Fruit fly (Drosophila melanogaster) whole organism, embryonic: ENCODE results near the gene ohgt.

Experiments
- CG10654 ChIP-seq: fragments of 200-800 bp; sonication (Bioruptor generic); optimal IDR thresholded peaks from 2 replicates; lab custom pipeline; 2016; ENCODE audit warnings: missing biosample characterization, missing genetic modification characterization
- CG11695 ChIP-seq: fragments of 200-800 bp; sonication (Bioruptor generic); IDR thresholded peaks from 3 replicates; pipeline ENCODE4 v1.3.6; 2022; ENCODE audit warnings: missing biosample characterization, missing genetic modification characterization
- CG12744 ChIP-seq: fragments of 200-800 bp; sonication (Bioruptor generic); optimal IDR thresholded peaks from 2 replicates; lab custom pipeline; 2016; ENCODE audit warnings: missing biosample characterization, missing genetic modification characterization
- CG13123 ChIP-seq: fragments of 200-800 bp; sonication (Bioruptor generic); optimal IDR thresholded peaks from 2 replicates; lab custom pipeline; 2016; ENCODE audit warnings: missing biosample characterization, missing genetic modification characterization
- CG13296 ChIP-seq: fragments of 200-800 bp; sonication (Bioruptor generic); optimal IDR thresholded peaks from 3 replicates; lab custom pipeline; 2018; ENCODE audit warnings: missing biosample characterization, mild to moderate bottlenecking, missing genetic modification characterization
- CG15011 ChIP-seq: fragments of 200-800 bp; sonication (Bioruptor generic); optimal IDR thresholded peaks from 3 replicates; lab custom pipeline; 2018; ENCODE audit warnings: missing biosample characterization, mild to moderate bottlenecking, missing genetic modification characterization
- CG17612 ChIP-seq: fragments of 200-800 bp; sonication (Bioruptor generic); IDR thresholded peaks from 2 replicates; pipeline ENCODE4 v1.3.6; 2022; ENCODE audit warnings: missing biosample characterization, missing genetic modification characterization
- CG17829 ChIP-seq: fragments of 200-800 bp; optimal IDR thresholded peaks from 2 replicates; lab custom pipeline; 2019; ENCODE audit warnings: missing biosample characterization, mild to moderate bottlenecking, missing genetic modification characterization, moderate library complexity
- CG2129 ChIP-seq: fragments of 200-800 bp; sonication (Bioruptor generic); IDR thresholded peaks from 2 replicates; pipeline ENCODE4 v1.3.6; 2022; ENCODE audit warnings: missing biosample characterization, missing genetic modification characterization; ENCODE audit not compliant: partially characterized antibody
- CG2199 ChIP-seq: fragments of 200-800 bp; sonication (Bioruptor generic); IDR thresholded peaks from 3 replicates; pipeline ENCODE4 v1.3.6; 2022; ENCODE audit warnings: missing biosample characterization, missing genetic modification characterization
- CG2889 ChIP-seq: fragments of 200-800 bp; sonication (Bioruptor generic); IDR thresholded peaks from 3 replicates; pipeline ENCODE4 v1.3.6; 2022; ENCODE audit warnings: missing biosample characterization, missing genetic modification characterization
- CG3281 ChIP-seq: fragments of 200-800 bp; sonication (Bioruptor generic); optimal IDR thresholded peaks from 3 replicates; lab custom pipeline; 2017; ENCODE audit warnings: missing biosample characterization, mild to moderate bottlenecking, missing genetic modification characterization
- CG3838 ChIP-seq: fragments of 200-800 bp; sonication (Bioruptor generic); optimal IDR thresholded peaks from 3 replicates; lab custom pipeline; 2016; ENCODE audit warnings: missing biosample characterization, missing genetic modification characterization
- CG42726 ChIP-seq: fragments of 200-800 bp; sonication (Bioruptor generic); IDR thresholded peaks from 2 replicates; pipeline ENCODE4 v1.3.6; 2022; ENCODE audit warnings: missing biosample characterization, missing genetic modification characterization; ENCODE audit not compliant: partially characterized antibody
- CG4404 ChIP-seq: fragments of 200-800 bp; sonication (Bioruptor generic); IDR thresholded peaks from 2 replicates; pipeline ENCODE4 v1.3.6; 2022; ENCODE audit warnings: missing biosample characterization, missing genetic modification characterization
- CG4707 ChIP-seq: fragments of 200-800 bp; sonication (Bioruptor generic); optimal IDR thresholded peaks from 2 replicates; lab custom pipeline; 2018; ENCODE audit warnings: missing biosample characterization, mild to moderate bottlenecking, missing genetic modification characterization, moderate library complexity
- CG4854 ChIP-seq: fragments of 200-800 bp; sonication (Bioruptor generic); optimal IDR thresholded peaks from 2 replicates; lab custom pipeline; 2016; ENCODE audit warnings: missing biosample characterization, missing genetic modification characterization, inconsistent platforms
- CG5180 ChIP-seq: fragments of 200-800 bp; sonication (Bioruptor generic); optimal IDR thresholded peaks from 3 replicates; lab custom pipeline; 2017; ENCODE audit warnings: missing biosample characterization, missing genetic modification characterization, mild to moderate bottlenecking, moderate library complexity, missing genetic modification reagents
- CG8765 ChIP-seq: fragments of 200-800 bp; sonication (Bioruptor generic); IDR thresholded peaks from 2 replicates; pipeline ENCODE4 v1.3.6; 2022; ENCODE audit warnings: missing biosample characterization, missing genetic modification characterization
- CG9437 ChIP-seq: fragments of 200-800 bp; sonication (Bioruptor generic); optimal IDR thresholded peaks from 2 replicates; lab custom pipeline; 2018; ENCODE audit warnings: missing biosample characterization, mild to moderate bottlenecking, missing genetic modification characterization
- Doc2 ChIP-seq: fragments of 200-800 bp; sonication (Bioruptor generic); IDR thresholded peaks from 2 replicates; pipeline ENCODE4 v1.3.6; 2022; ENCODE audit warnings: missing biosample characterization, missing genetic modification characterization
- HmgZ ChIP-seq: fragments of 200-800 bp; sonication (Bioruptor generic); optimal IDR thresholded peaks from 2 replicates; lab custom pipeline; 2018; ENCODE audit warnings: missing biosample characterization, mild to moderate bottlenecking, missing genetic modification characterization
- Mad ChIP-seq: fragments of 200-800 bp; sonication (Bioruptor generic); optimal IDR thresholded peaks from 2 replicates; lab custom pipeline; 2016; ENCODE audit warnings: missing biosample characterization, missing genetic modification characterization
- Med ChIP-seq: fragments of 200-800 bp; sonication (Bioruptor generic); peaks from one replicate; lab custom pipeline; 2016; ENCODE audit warnings: missing biosample characterization, missing genetic modification characterization, mild to moderate bottlenecking, inconsistent platforms, moderate library complexity
- Nf-YC ChIP-seq: fragments of 200-800 bp; optimal IDR thresholded peaks from 3 replicates; lab custom pipeline; 2019; ENCODE audit warnings: missing biosample characterization, mild to moderate bottlenecking, missing genetic modification characterization, moderate library complexity
- NfI ChIP-seq: fragments of 200-800 bp; sonication (Bioruptor generic); optimal IDR thresholded peaks from 3 replicates; lab custom pipeline; 2018; ENCODE audit warnings: missing biosample characterization, mild to moderate bottlenecking, missing genetic modification characterization, moderate library complexity
- Pdp1 ChIP-seq, 2 experiments: fragments of 200-800 bp; sonication (Bioruptor generic); optimal IDR thresholded peaks; 3 replicates each; lab custom pipeline; 2016; ENCODE audit warnings: missing biosample characterization in 2 of 2, missing genetic modification characterization in 2 of 2, mild to moderate bottlenecking in 1 of 2, moderate library complexity in 1 of 2
- Rfx ChIP-seq: fragments of 200-800 bp; sonication (Bioruptor generic); IDR thresholded peaks from 2 replicates; pipeline ENCODE4 v1.3.6; 2022; ENCODE audit warnings: missing biosample characterization, missing genetic modification characterization
- Sox100B ChIP-seq: fragments of 200-800 bp; sonication (Bioruptor generic); optimal IDR thresholded peaks from 3 replicates; lab custom pipeline; 2018; ENCODE audit warnings: missing biosample characterization, mild to moderate bottlenecking, missing genetic modification characterization
- TFAM ChIP-seq: fragments of 200-800 bp; sonication (Bioruptor generic); optimal IDR thresholded peaks from 2 replicates; lab custom pipeline; 2017; ENCODE audit warnings: missing biosample characterization, missing genetic modification characterization, inconsistent platforms
- Trl ChIP-seq, 3 experiments: fragments of >200 bp in 2 of 3; fragments of 200-800 bp in 1 of 3; sonication (Bioruptor generic) in 1 of 3; optimal IDR thresholded peaks; 2 replicates in 1 of 3; 3 replicates in 2 of 3; lab custom pipeline; 2016 to 2017; ENCODE audit warnings: missing biosample characterization in 1 of 3, missing genetic modification characterization in 1 of 3
- ac ChIP-seq: fragments of 200-800 bp; sonication (Bioruptor generic); optimal IDR thresholded peaks from 3 replicates; lab custom pipeline; 2017; ENCODE audit warnings: missing biosample characterization, mild to moderate bottlenecking, missing genetic modification characterization
- al ChIP-seq: fragments of 200-800 bp; sonication (Bioruptor generic); IDR thresholded peaks from 2 replicates; pipeline ENCODE4 v1.3.6; 2022; ENCODE audit warnings: missing biosample characterization, missing genetic modification characterization
- btn ChIP-seq: fragments of 200-800 bp; sonication (Bioruptor generic); optimal IDR thresholded peaks from 2 replicates; lab custom pipeline; 2016; ENCODE audit warnings: missing biosample characterization, missing genetic modification characterization
- cg ChIP-seq: fragments of 200-800 bp; sonication (Bioruptor generic); optimal IDR thresholded peaks from 3 replicates; lab custom pipeline; 2019; ENCODE audit warnings: missing biosample characterization, mild to moderate bottlenecking, missing genetic modification characterization, moderate library complexity
- chn ChIP-seq: fragments of 200-800 bp; sonication (Bioruptor generic); optimal IDR thresholded peaks from 2 replicates; lab custom pipeline; 2016; ENCODE audit warnings: missing biosample characterization, missing genetic modification characterization
- corto ChIP-seq: fragments of 200-800 bp; sonication (Bioruptor generic); optimal IDR thresholded peaks from 2 replicates; lab custom pipeline; 2016; ENCODE audit warnings: missing biosample characterization, mild to moderate bottlenecking, missing genetic modification characterization, moderate library complexity
- emc ChIP-seq: fragments of 200-800 bp; sonication (Bioruptor generic); optimal IDR thresholded peaks from 2 replicates; lab custom pipeline; 2016; ENCODE audit warnings: missing biosample characterization, missing genetic modification characterization
- insv ChIP-seq, 2 experiments: fragments of 200-800 bp; sonication (Bioruptor generic); optimal IDR thresholded peaks; 3 replicates each; lab custom pipeline; 2016 to 2018; ENCODE audit warnings: missing biosample characterization in 2 of 2, missing genetic modification characterization in 2 of 2
- ken ChIP-seq: fragments of 200-800 bp; sonication (Bioruptor generic); IDR thresholded peaks from 3 replicates; pipeline ENCODE4 v1.3.6; 2022; ENCODE audit warnings: missing biosample characterization, missing genetic modification characterization
- nom ChIP-seq: fragments of 200-800 bp; sonication (Bioruptor generic); optimal IDR thresholded peaks from 2 replicates; lab custom pipeline; 2017; ENCODE audit warnings: missing biosample characterization, missing genetic modification characterization, mild to moderate bottlenecking, moderate library complexity, missing genetic modification reagents
- otp ChIP-seq: fragments of 200-800 bp; sonication (Bioruptor generic); IDR thresholded peaks from 3 replicates; pipeline ENCODE4, ENCODE4 v1.3.6; 2022; ENCODE audit warnings: missing biosample characterization, missing genetic modification characterization
- rib ChIP-seq: fragments of 200-800 bp; sonication (Bioruptor generic); IDR thresholded peaks from 2 replicates; pipeline ENCODE4 v1.3.6; 2022; ENCODE audit warnings: missing biosample characterization, missing genetic modification characterization
- run ChIP-seq: fragments of 200-800 bp; sonication (Bioruptor generic); optimal IDR thresholded peaks from 3 replicates; lab custom pipeline; 2018; ENCODE audit warnings: missing biosample characterization, mild to moderate bottlenecking, missing genetic modification characterization
- ssp ChIP-seq: fragments of 200-800 bp; sonication (Bioruptor generic); IDR thresholded peaks from 2 replicates; pipeline ENCODE4 v1.3.6; 2022; ENCODE audit warnings: missing biosample characterization, missing genetic modification characterization
- tin ChIP-seq: fragments of 200-800 bp; sonication (Bioruptor generic); optimal IDR thresholded peaks from 3 replicates; lab custom pipeline; 2016; ENCODE audit warnings: missing biosample characterization, missing genetic modification characterization
- unc-4 ChIP-seq: fragments of 200-800 bp; sonication (Bioruptor generic); IDR thresholded peaks from 2 replicates; pipeline ENCODE4 v1.3.6; 2022; ENCODE audit warnings: missing biosample characterization, missing genetic modification characterization; ENCODE audit not compliant: partially characterized antibody
- wdn ChIP-seq: fragments of 200-800 bp; sonication (Bioruptor generic); IDR thresholded peaks from 2 replicates; pipeline ENCODE4 v1.3.6; 2022; ENCODE audit warnings: missing biosample characterization, missing genetic modification characterization

ohgt gene

DNA sequence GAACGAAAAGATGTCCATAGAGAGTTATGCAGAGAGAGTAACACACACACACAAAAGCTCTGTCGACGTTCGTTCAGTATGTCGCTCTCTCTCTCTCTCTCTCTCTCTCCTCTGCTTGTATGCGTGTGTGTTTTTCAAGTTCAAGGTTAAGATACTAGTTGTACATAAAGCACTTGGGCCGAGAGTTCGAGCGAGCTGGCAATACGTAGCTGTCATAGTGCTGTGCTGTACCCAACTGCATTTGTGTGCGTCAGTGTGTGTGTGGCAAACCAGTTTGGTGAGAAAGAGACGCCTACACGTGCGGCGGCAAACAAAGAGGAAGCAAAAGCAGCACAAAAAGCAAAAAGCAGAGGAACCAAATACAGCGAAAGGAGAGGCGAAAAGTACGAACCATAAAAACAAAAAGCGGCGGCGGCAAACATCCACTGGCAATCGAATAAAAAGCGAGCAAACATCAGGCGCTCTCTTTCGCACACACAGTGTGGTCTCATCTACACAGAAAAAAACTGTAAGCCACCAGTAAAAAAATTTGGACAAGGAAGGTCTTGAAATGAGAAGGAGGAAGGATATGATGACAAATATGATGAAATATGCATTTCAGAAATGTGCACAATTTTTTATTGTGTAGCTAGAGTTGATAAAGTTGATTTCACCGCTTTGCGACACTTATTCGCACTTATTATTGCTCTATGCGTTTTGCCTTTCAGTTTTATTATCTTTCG, 38.4 kb downstream of the ohgt start (continued):
- TF ChIP-seq CG11695 (no peak), HmgZ (tag; lab: Kevin White, UChicago) (no peak), run (tag; lab: Kevin White, UChicago) (no peak), otp (GFP tag; lab: Robert Waterston, UW) (no peak), Rfx (GFP tag; lab: Robert Waterston, UW) (peak; percentile 77), CG3281 (GFP tag; lab: Kevin White, UChicago) (peak; percentile 64), CG17612 (GFP tag; lab: Robert Waterston, UW) (0 out of 2 replicates have a peak, but pooled peaks have one; percentile 32), CG8765 (GFP tag; lab: Robert Waterston, UW) (peak; percentile 57; the same call in 1 of the 2 replicates), CG15011 (GFP tag; lab: Kevin White, UChicago) (peak; percentile 39), CG13296 (GFP tag; lab: Kevin White, UChicago) (no peak), al (GFP tag; lab: Robert Waterston, UW) (peak; percentile 78), Trl (optimal IDR thresholded peaks at IDR 0.05; lab: Kevin White, UChicago) (peak; percentile 82 to 95), Trl (GFP tag; optimal IDR thresholded peaks at IDR 0.05; lab: Kevin White, UChicago) (peak; percentile 49), Pdp1 (GFP tag; optimal IDR thresholded peaks at IDR 0.05; lab: Kevin White, UChicago) (peak; percentile 62 to 79), unc-4 (GFP tag; lab: Robert Waterston, UW) (0 out of 2 replicates have a peak, but pooled peaks have one; percentile 23), rib (no peak), Mad (GFP tag; lab: Kevin White, UChicago) (peak; percentile 56), CG4707 (GFP tag; lab: Kevin White, UChicago) (no peak), CG2199 (GFP tag; lab: Robert Waterston, UW) (0 out of 3 replicates have a peak, but pooled peaks have one; percentile 33), NfI (peak; percentile 59), CG3838 (GFP tag; lab: Kevin White, UChicago) (no peak), CG17829 (peak; percentile 12), ssp (GFP tag; lab: Robert Waterston, UW) (peak; percentile 40; the same call in 1 of the 2 replicates), chn (GFP tag; lab: Kevin White, UChicago) (peak; percentile 52), CG4404 (peak; percentile 28; the same call in 1 of the 2 replicates), CG5180 (no peak), CG2889 (GFP tag; lab: Robert Waterston, UW) (peak; percentile 55; the same call in 1 of the 3 replicates), corto (GFP tag; lab: Kevin White, UChicago) (peak; percentile 69), CG12744 (GFP tag; lab: Kevin White, UChicago) (no peak), CG13123 (peak; percentile 19), emc (peak; percentile 41), CG9437 (no peak), tin (GFP tag; lab: Kevin White, UChicago) (peak; percentile 65), CG2129 (no peak), cg (GFP tag; lab: Kevin White, UChicago) (peak; percentile 96), insv (GFP tag; optimal IDR thresholded peaks at IDR 0.05; lab: Kevin White, UChicago) (no peak), Sox100B (GFP tag; lab: Kevin White, UChicago) (peak; percentile 20), CG42726 (no peak), ac (no peak), btn (GFP tag; lab: Kevin White, UChicago) (peak; percentile 21), Doc2 (GFP tag; lab: Robert Waterston, UW) (no peak), Med (GFP tag; lab: Kevin White, UChicago) (peak; percentile 96), ken (GFP tag; lab: Robert Waterston, UW) (peak; percentile 65; the same call in 2 of the 3 replicates), CG10654 (GFP tag; lab: Kevin White, UChicago) (peak; percentile 62), nom (GFP tag; lab: Kevin White, UChicago) (peak; percentile 61), wdn (GFP tag; lab: Robert Waterston, UW) (0 out of 2 replicates have a peak, but pooled peaks have one; percentile 10), Nf-YC (tag; lab: Kevin White, UChicago) (peak; percentile 68), TFAM (GFP tag; lab: Kevin White, UChicago) (no peak), CG4854 (GFP tag; lab: Kevin White, UChicago) (peak; percentile 45)
